Worm (Caenorhabditis elegans) whole organism, L4 larva: ENCODE measurements around the gene rnf-113.

Experiments
- D1046.2 ChIP-seq: fragments of 200-800 bp; sonication (Bioruptor generic); IDR thresholded peaks from 2 replicates; pipeline ENCODE4 v1.3.6; 2022; ENCODE audit warnings: missing genetic modification characterization, missing compliant biosample characterization
- F26F4.8 ChIP-seq: fragments of 200-800 bp; sonication (Bioruptor generic); conservative IDR thresholded peaks from 2 replicates; pipeline ENCODE4 v1.3.6; 2022; ENCODE audit warnings: missing genetic modification characterization, missing compliant biosample characterization
- F37D6.2 ChIP-seq: sonication (generic microtip); optimal IDR thresholded peaks from 2 replicates; lab custom pipeline; 2016; ENCODE audit warnings: mild to moderate bottlenecking, missing genetic modification characterization, missing compliant biosample characterization
- Y48G9A.11 ChIP-seq: fragments of 200-800 bp; sonication (Bioruptor generic); IDR thresholded peaks from 2 replicates; pipeline ENCODE4 v1.3.6; 2022; ENCODE audit warnings: missing genetic modification reagents, missing genetic modification characterization, missing compliant biosample characterization
- ZK337.2 ChIP-seq: fragments of 200-800 bp; sonication (Bioruptor generic); IDR thresholded peaks from 2 replicates; pipeline ENCODE4 v1.3.6; 2022; ENCODE audit warnings: missing genetic modification reagents, missing genetic modification characterization, missing compliant biosample characterization
- ceh-32 ChIP-seq: sonication (generic microtip); optimal IDR thresholded peaks from 2 replicates; lab custom pipeline; 2016; ENCODE audit warnings: mild to moderate bottlenecking, missing genetic modification characterization, missing compliant biosample characterization; ENCODE audit not compliant: poor library complexity
- ceh-44 ChIP-seq: fragments of 200-800 bp; sonication (Bioruptor generic); IDR thresholded peaks from 2 replicates; pipeline ENCODE4 v1.3.6; 2022; ENCODE audit warnings: missing genetic modification reagents, missing genetic modification characterization, missing compliant biosample characterization
- ceh-62 ChIP-seq: sonication (generic microtip); optimal IDR thresholded peaks from 2 replicates; lab custom pipeline; 2017; ENCODE audit warnings: missing biosample characterization, missing genetic modification characterization
- dpl-1 ChIP-seq: fragments of 150-350 bp; optimal IDR thresholded peaks from 2 replicates; lab custom pipeline; 2014; ENCODE audit warnings: missing biosample characterization, missing genetic modification reagents, missing genetic modification characterization
- egl-27 ChIP-seq: sonication (generic microtip); optimal IDR thresholded peaks from 3 replicates; lab custom pipeline; 2017; ENCODE audit warnings: missing biosample characterization, missing genetic modification reagents, missing genetic modification characterization
- egl-43 ChIP-seq: fragments of 200-800 bp; sonication (Bioruptor generic); IDR thresholded peaks from 2 replicates; pipeline ENCODE4 v1.3.6; 2022; ENCODE audit warnings: missing genetic modification reagents, missing genetic modification characterization, missing compliant biosample characterization
- fkh-10 ChIP-seq: fragments of 150-350 bp; optimal IDR thresholded peaks from 2 replicates; lab custom pipeline; 2014; ENCODE audit warnings: missing biosample characterization, missing genetic modification reagents, missing genetic modification characterization
- hlh-11 ChIP-seq: fragments of 200-800 bp; sonication (Bioruptor generic); optimal IDR thresholded peaks from 2 replicates; lab custom pipeline; 2018; ENCODE audit warnings: mild to moderate bottlenecking, missing genetic modification characterization, missing compliant biosample characterization
- hlh-30 ChIP-seq: sonication (generic microtip); optimal IDR thresholded peaks from 2 replicates; lab custom pipeline; 2017; ENCODE audit warnings: antibody characterized with exemption, mild to moderate bottlenecking, missing genetic modification characterization, missing compliant biosample characterization; ENCODE audit not compliant: insufficient read depth
- hmg-1.1 ChIP-seq: fragments of 200-800 bp; sonication (Bioruptor generic); IDR thresholded peaks from 2 replicates; pipeline ENCODE4 v1.3.6; 2022; ENCODE audit warnings: missing genetic modification reagents, missing genetic modification characterization, missing compliant biosample characterization
- jun-1 ChIP-seq: fragments of 150-350 bp; optimal IDR thresholded peaks from 2 replicates; lab custom pipeline; 2014; ENCODE audit warnings: missing biosample characterization, missing genetic modification reagents, missing genetic modification characterization
- lin-29 ChIP-seq: fragments of 200-800 bp; sonication (Bioruptor generic); IDR thresholded peaks from 2 replicates; pipeline ENCODE4 v1.3.6; 2022; ENCODE audit warnings: missing genetic modification reagents, missing genetic modification characterization, missing compliant biosample characterization
- lin-38 ChIP-seq: fragments of 200-800 bp; sonication (Bioruptor generic); IDR thresholded peaks from 2 replicates; pipeline ENCODE4 v1.3.6; 2022; ENCODE audit warnings: missing genetic modification reagents, missing genetic modification characterization, missing compliant biosample characterization
- lin-39 ChIP-seq: fragments of 150-350 bp; optimal IDR thresholded peaks from 2 replicates; lab custom pipeline; 2014; ENCODE audit warnings: missing biosample characterization, missing genetic modification reagents, missing genetic modification characterization
- lir-3 ChIP-seq: sonication (generic microtip); optimal IDR thresholded peaks from 2 replicates; lab custom pipeline; 2016; ENCODE audit warnings: mild to moderate bottlenecking, missing genetic modification characterization, missing compliant biosample characterization
- lsy-2 ChIP-seq, 2 experiments: fragments of 150-350 bp in 1 of 2; sonication (generic microtip) in 1 of 2; optimal IDR thresholded peaks; 2 replicates each; lab custom pipeline; 2014 to 2017; ENCODE audit warnings: missing biosample characterization in 2 of 2, missing genetic modification characterization in 2 of 2
- madf-9 ChIP-seq: fragments of 200-800 bp; sonication (Bioruptor generic); conservative IDR thresholded peaks from 2 replicates; pipeline ENCODE4 v1.3.6; 2022; ENCODE audit warnings: missing genetic modification reagents, missing genetic modification characterization, missing compliant biosample characterization
- mdt-29 ChIP-seq: fragments of 200-800 bp; sonication (Bioruptor generic); IDR thresholded peaks from 2 replicates; pipeline ENCODE4 v1.3.6; 2022; ENCODE audit warnings: missing genetic modification reagents, missing genetic modification characterization, missing compliant biosample characterization
- mxl-2 ChIP-seq: fragments of 200-800 bp; sonication (Bioruptor generic); conservative IDR thresholded peaks from 2 replicates; pipeline ENCODE4 v1.3.6; 2022; ENCODE audit warnings: missing genetic modification reagents, missing genetic modification characterization, missing compliant biosample characterization
- mxl-3 ChIP-seq: fragments of 200-800 bp; sonication (Bioruptor generic); optimal IDR thresholded peaks from 2 replicates; lab custom pipeline; 2018; ENCODE audit warnings: mild to moderate bottlenecking, missing genetic modification characterization, missing compliant biosample characterization
- nhr-10 ChIP-seq: fragments of 150-350 bp; optimal IDR thresholded peaks from 2 replicates; lab custom pipeline; 2014; ENCODE audit warnings: missing biosample characterization, missing genetic modification characterization
- nhr-237 ChIP-seq: sonication (generic microtip); optimal IDR thresholded peaks from 2 replicates; lab custom pipeline; 2017; ENCODE audit warnings: missing biosample characterization, missing genetic modification characterization
- nhr-25 ChIP-seq: sonication (generic microtip); optimal IDR thresholded peaks from 2 replicates; lab custom pipeline; 2017; ENCODE audit warnings: missing genetic modification characterization, mild to moderate bottlenecking, missing compliant biosample characterization, antibody characterized with exemption, moderate library complexity, borderline replicate concordance; ENCODE audit not compliant: insufficient read depth
- nhr-28 ChIP-seq: fragments of 150-350 bp; optimal IDR thresholded peaks from 2 replicates; lab custom pipeline; 2014; ENCODE audit warnings: missing biosample characterization, missing genetic modification characterization
- nhr-42 ChIP-seq: fragments of 200-800 bp; sonication (Bioruptor generic); IDR thresholded peaks from 2 replicates; pipeline ENCODE4 v1.3.6; 2022; ENCODE audit warnings: missing genetic modification characterization, missing compliant biosample characterization
- nhr-48 ChIP-seq: sonication (generic microtip); optimal IDR thresholded peaks from 2 replicates; lab custom pipeline; 2016; ENCODE audit warnings: mild to moderate bottlenecking, missing genetic modification characterization, missing compliant biosample characterization
- nhr-76 ChIP-seq: fragments of 150-350 bp; optimal IDR thresholded peaks from 2 replicates; lab custom pipeline; 2014; ENCODE audit warnings: missing biosample characterization, missing genetic modification characterization
- php-3 ChIP-seq: fragments of 200-800 bp; sonication (Bioruptor generic); IDR thresholded peaks from 2 replicates; pipeline ENCODE4 v1.3.6; 2022; ENCODE audit warnings: missing genetic modification reagents, missing genetic modification characterization, missing compliant biosample characterization
- rbr-2 ChIP-seq: sonication (generic microtip); optimal IDR thresholded peaks from 2 replicates; lab custom pipeline; 2016; ENCODE audit warnings: missing genotype, missing genetic modification characterization, missing compliant biosample characterization
- set-16 ChIP-seq: fragments of 200-800 bp; sonication (Bioruptor generic); IDR thresholded peaks from 2 replicates; pipeline ENCODE4 v1.3.6; 2022; ENCODE audit warnings: missing genetic modification reagents, missing genetic modification characterization, missing compliant biosample characterization
- snpc-1.2 ChIP-seq: fragments of 200-800 bp; sonication (Bioruptor generic); IDR thresholded peaks from 2 replicates; pipeline ENCODE4 v1.3.6; 2022; ENCODE audit warnings: missing genetic modification reagents, missing genetic modification characterization, missing compliant biosample characterization
- snpc-4 ChIP-seq: fragments of 150-350 bp; optimal IDR thresholded peaks from 2 replicates; lab custom pipeline; 2014; ENCODE audit warnings: missing biosample characterization, missing genetic modification characterization
- spr-3 ChIP-seq: fragments of 200-800 bp; sonication (Bioruptor generic); optimal IDR thresholded peaks from 2 replicates; lab custom pipeline; 2018; ENCODE audit warnings: mild to moderate bottlenecking, missing genetic modification characterization, missing compliant biosample characterization
- vab-7 ChIP-seq: fragments of 200-800 bp; sonication (Bioruptor generic); IDR thresholded peaks from 2 replicates; pipeline ENCODE4 v1.3.6; 2022; ENCODE audit warnings: missing genetic modification reagents, missing genetic modification characterization, missing compliant biosample characterization

Gene rnf-113

ce11 chrIII:10736322-10736985 lies 21.0 kb downstream of the rnf-113 start (continued):
- TF ChIP-seq hlh-11 (tag; lab: Kevin White, UChicago): peak; percentile 19
- no peak for TF ChIP-seq nhr-42 (GFP tag; lab: Robert Waterston, UW)
- TF ChIP-seq spr-3: no peak
- TF ChIP-seq lsy-2 (tag; optimal IDR thresholded peaks at IDR 0.05; lab: Kevin White, UChicago): peak in 1 of 2 experiments; percentile 8
- no peak for TF ChIP-seq jun-1
- TF ChIP-seq lir-3: no peak
- TF ChIP-seq snpc-4 (tag; lab: Kevin White, UChicago): no peak
- TF ChIP-seq fkh-10 (GFP tag; lab: Kevin White, UChicago): no peak
- no peak for TF ChIP-seq egl-27 (tag; lab: Kevin White, UChicago)
- no peak for TF ChIP-seq lin-29 (GFP tag; lab: Robert Waterston, UW)
- TF ChIP-seq lin-38: peak; percentile 33; the same call in 1 of the 2 replicates
- TF ChIP-seq ceh-32 (tag; lab: Kevin White, UChicago): no peak

DNA sequence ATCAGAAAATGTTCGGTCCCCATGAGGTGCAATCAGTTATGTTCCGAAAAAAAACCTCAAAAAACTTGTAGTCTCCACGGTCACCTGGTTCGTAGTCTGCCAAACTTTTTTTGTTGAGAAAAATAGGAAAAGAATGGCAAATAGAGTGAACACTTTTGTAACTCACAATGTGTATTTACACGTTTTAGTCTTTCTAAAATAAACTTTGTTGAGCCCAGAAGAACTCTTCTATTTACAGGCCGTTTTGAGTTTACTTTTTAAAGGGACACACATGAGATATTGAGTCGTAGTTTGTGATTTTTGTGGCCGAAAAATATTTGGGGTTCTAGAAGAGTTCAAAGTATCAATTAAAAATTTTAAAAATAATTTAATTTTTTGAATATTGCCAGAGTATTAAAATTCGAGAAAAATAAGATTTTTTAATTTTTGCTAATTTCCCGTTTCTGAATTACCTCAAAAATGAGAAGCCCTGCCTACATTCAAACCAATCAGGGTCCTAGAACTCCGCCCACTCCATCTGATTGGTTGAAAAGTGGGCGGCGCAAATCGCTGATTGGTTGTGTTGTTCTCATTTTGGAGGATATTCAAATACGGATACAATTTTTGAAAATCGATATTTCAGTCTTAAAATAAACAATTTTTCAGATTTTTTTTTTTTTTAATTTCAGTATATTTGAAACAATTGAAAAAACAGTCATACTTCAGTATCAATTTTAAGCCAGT lies 22.8 kb downstream of the rnf-113 start:
- no peak for TF ChIP-seq nhr-237 (tag; lab: Kevin White, UChicago)
- no peak for TF ChIP-seq ZK337.2 (GFP tag; lab: Robert Waterston, UW)
- TF ChIP-seq nhr-28 (tag; lab: Kevin White, UChicago): peak; percentile 46

ce11 chrIII:10733300-10733699 lies 24.1 kb downstream of the rnf-113 start:
- TF ChIP-seq F26F4.8 (GFP tag; lab: Robert Waterston, UW): 0 out of 2 replicates have a peak, but pooled peaks have one; percentile 17
- 0 out of 2 replicates have a peak, but pooled peaks have one; percentile 18 for TF ChIP-seq ceh-44
- TF ChIP-seq F37D6.2 (tag; lab: Kevin White, UChicago): no peak
- TF ChIP-seq lin-38: peak; percentile 48
- TF ChIP-seq nhr-76 (tag; lab: Kevin White, UChicago): no peak
- peak; percentile 50; the same call in 1 of the 2 replicates for TF ChIP-seq Y48G9A.11
- TF ChIP-seq nhr-48 (tag; lab: Kevin White, UChicago): no peak
- TF ChIP-seq php-3 (GFP tag; lab: Robert Waterston, UW): 0 out of 2 replicates have a peak, but pooled peaks have one; percentile 34
- TF ChIP-seq snpc-1.2 (GFP tag; lab: Robert Waterston, UW): peak; percentile 64; the same call in 1 of the 2 replicates
- TF ChIP-seq madf-9: 0 out of 2 replicates have a peak, but pooled peaks have one; percentile 29
- TF ChIP-seq D1046.2: peak; percentile 37; the same call in 1 of the 2 replicates
- TF ChIP-seq lin-39: no peak
- TF ChIP-seq mdt-29 (GFP tag; lab: Robert Waterston, UW): peak; percentile 59; the same call in 1 of the 2 replicates
- TF ChIP-seq hlh-30: no peak
- no peak for TF ChIP-seq mxl-3 (GFP tag; lab: Kevin White, UChicago)
- no peak for TF ChIP-seq dpl-1 (GFP tag; lab: Kevin White, UChicago)
- TF ChIP-seq vab-7 (GFP tag; lab: Robert Waterston, UW): peak; percentile 40; the same call in 1 of the 2 replicates
- TF ChIP-seq egl-43 (GFP tag; lab: Robert Waterston, UW): 0 out of 2 replicates have a peak, but pooled peaks have one; percentile 17
- 0 out of 2 replicates have a peak, but pooled peaks have one; percentile 20 for TF ChIP-seq set-16 (GFP tag; lab: Robert Waterston, UW)
- TF ChIP-seq, all 104 proteins: peak for 12

- no peak for TF ChIP-seq lin-38
- TF ChIP-seq ceh-44: no peak
- no peak for TF ChIP-seq hmg-1.1
- TF ChIP-seq ceh-62 (tag; lab: Kevin White, UChicago): no peak
- no peak for TF ChIP-seq rbr-2 (tag; lab: Kevin White, UChicago)
- TF ChIP-seq mxl-2 (GFP tag; lab: Robert Waterston, UW): no peak
- no peak for TF ChIP-seq spr-3
- TF ChIP-seq lsy-2 (tag; optimal IDR thresholded peaks at IDR 0.05; lab: Kevin White, UChicago): no peak
- TF ChIP-seq nhr-10 (tag; lab: Kevin White, UChicago): no peak
- no peak for TF ChIP-seq nhr-25 (tag; lab: Kevin White, UChicago)
These were observed 26.9 kb downstream of the rnf-113 start, which contains the start of gene tat-3 for ce11 chrIII:10730510-10730909. TSS of gene tat-3 (minus strand) at chrIII:10730705.
